Worm (Caenorhabditis elegans): ENCODE measurements around the gene sap-140.

DNA sequence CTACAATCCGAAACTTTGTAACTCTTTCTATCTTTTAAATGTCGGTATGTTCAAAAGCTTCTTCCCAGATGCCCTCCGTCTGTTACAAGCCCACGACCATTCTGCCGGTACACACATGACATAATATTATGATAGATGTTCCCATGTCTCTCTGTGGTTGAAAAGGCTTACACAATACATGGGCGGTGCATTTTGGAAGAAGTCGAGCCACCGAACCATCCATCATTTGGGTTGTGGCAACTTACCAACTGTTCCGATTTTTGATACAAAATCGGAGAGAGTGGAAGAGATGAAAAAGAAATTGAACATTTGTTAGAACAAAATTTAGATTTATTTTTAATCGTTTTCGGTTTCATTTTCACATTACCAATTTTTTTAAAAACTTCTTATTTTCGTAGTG, 49.4 kb downstream of the sap-140 start:
- TF ChIP-seq zim-3 (tag; optimal IDR thresholded peaks at IDR 0.05) (no peak), dox-1 (GFP tag; IDR thresholded peaks at IDR 0.05) (no peak), ztf-3 (GFP tag; optimal IDR thresholded peaks at IDR 0.05) (no peak), ama-1 (optimal IDR thresholded peaks at IDR 0.05) (no peak), ama-1 (GFP tag; optimal IDR thresholded peaks at IDR 0.05) (no peak), lin-26 (GFP tag; IDR thresholded peaks at IDR 0.05) (no peak), F33H1.4 (GFP tag; IDR thresholded peaks at IDR 0.05) (no peak), dpl-1 (GFP tag; optimal IDR thresholded peaks at IDR 0.05) (no peak), nfyb-1 (GFP tag; IDR thresholded peaks at IDR 0.05) (no peak), ccch-3 (GFP tag; optimal IDR thresholded peaks at IDR 0.05) (no peak), F55B11.4 (tag; optimal IDR thresholded peaks at IDR 0.05; ENCODE audit: borderline replicate concordance, insufficient read depth) (no peak), F57C9.4 (tag; optimal IDR thresholded peaks at IDR 0.05) (no peak), ztf-28 (GFP tag; IDR thresholded peaks at IDR 0.05) (no peak)
